Fruit fly (Drosophila melanogaster) whole organism, embryonic: Measurements from ENCODE around the gene Capr.

Experiments used
- Antp ChIP-seq: fragments of 200-800 bp; sonication (Bioruptor generic); optimal IDR thresholded peaks from 3 replicates; lab custom pipeline; 2016; ENCODE audit warnings: missing biosample characterization, missing genetic modification characterization
- BEAF-32 ChIP-seq: fragments of 200-800 bp; sonication (Bioruptor generic); optimal IDR thresholded peaks from 3 replicates; lab custom pipeline; 2017; ENCODE audit warnings: missing biosample characterization, missing genetic modification characterization, mild to moderate bottlenecking, moderate library complexity, missing genetic modification reagents
- CG10267 ChIP-seq: fragments of 200-800 bp; sonication (Bioruptor generic); optimal IDR thresholded peaks from 2 replicates; lab custom pipeline; 2018; ENCODE audit warnings: missing biosample characterization, mild to moderate bottlenecking, missing genetic modification characterization, moderate library complexity
- CG11504 ChIP-seq: fragments of 200-800 bp; sonication (Bioruptor generic); optimal IDR thresholded peaks from 3 replicates; lab custom pipeline; 2019; ENCODE audit warnings: missing biosample characterization, mild to moderate bottlenecking, missing genetic modification characterization, moderate library complexity
- CG12071 ChIP-seq: fragments of 200-800 bp; sonication (Bioruptor generic); optimal IDR thresholded peaks from 3 replicates; lab custom pipeline; 2018; ENCODE audit warnings: missing biosample characterization, mild to moderate bottlenecking, missing genetic modification characterization
- CG1233 ChIP-seq: fragments of 200-800 bp; sonication (Bioruptor generic); optimal IDR thresholded peaks from 4 replicates; lab custom pipeline; 2018; ENCODE audit warnings: missing biosample characterization, mild to moderate bottlenecking, missing genetic modification characterization
- CG13287 ChIP-seq: fragments of 200-800 bp; sonication (Bioruptor generic); IDR thresholded peaks from 2 replicates; pipeline ENCODE4 v1.3.6; 2022; ENCODE audit warnings: missing biosample characterization, missing genetic modification characterization; ENCODE audit not compliant: partially characterized antibody
- CG14710 ChIP-seq: fragments of 200-800 bp; sonication (Bioruptor generic); optimal IDR thresholded peaks from 3 replicates; lab custom pipeline; 2019; ENCODE audit warnings: missing biosample characterization, mild to moderate bottlenecking, missing genetic modification characterization, moderate library complexity
- CG14965 ChIP-seq: fragments of 200-800 bp; sonication (Bioruptor generic); optimal IDR thresholded peaks from 2 replicates; lab custom pipeline; 2016; ENCODE audit warnings: missing biosample characterization, missing genetic modification characterization, borderline replicate concordance
- CG15479 ChIP-seq: fragments of 200-800 bp; sonication (Bioruptor generic); optimal IDR thresholded peaks from 3 replicates; lab custom pipeline; 2019; ENCODE audit warnings: missing biosample characterization, mild to moderate bottlenecking, missing genetic modification characterization, moderate library complexity
- CG17186 ChIP-seq: fragments of 200-800 bp; sonication (Bioruptor generic); optimal IDR thresholded peaks from 3 replicates; lab custom pipeline; 2017; ENCODE audit warnings: missing biosample characterization, missing genetic modification reagents, missing genetic modification characterization
- CG18619 ChIP-seq: fragments of 200-800 bp; sonication (Bioruptor generic); optimal IDR thresholded peaks from 3 replicates; lab custom pipeline; 2017; ENCODE audit warnings: missing biosample characterization, mild to moderate bottlenecking, missing genetic modification characterization
- CG18764 ChIP-seq: fragments of 200-800 bp; sonication (Bioruptor generic); optimal IDR thresholded peaks from 3 replicates; lab custom pipeline; 2016; ENCODE audit warnings: missing biosample characterization, missing genetic modification characterization
- CG2129 ChIP-seq: fragments of 200-800 bp; sonication (Bioruptor generic); IDR thresholded peaks from 2 replicates; pipeline ENCODE4 v1.3.6; 2022; ENCODE audit warnings: missing biosample characterization, missing genetic modification characterization; ENCODE audit not compliant: partially characterized antibody
- CG30403 ChIP-seq: fragments of 200-800 bp; sonication (Bioruptor generic); optimal IDR thresholded peaks from 3 replicates; lab custom pipeline; 2016; ENCODE audit warnings: missing biosample characterization, missing genetic modification characterization
- CG32767 ChIP-seq: fragments of 200-800 bp; sonication (Bioruptor generic); IDR thresholded peaks from 2 replicates; pipeline ENCODE4 v1.3.6; 2022; ENCODE audit warnings: missing biosample characterization, missing genetic modification characterization
- CG4424 ChIP-seq: fragments of 200-800 bp; sonication (Bioruptor generic); optimal IDR thresholded peaks from 3 replicates; lab custom pipeline; 2016; ENCODE audit warnings: missing biosample characterization, missing genetic modification characterization
- CG4707 ChIP-seq: fragments of 200-800 bp; sonication (Bioruptor generic); optimal IDR thresholded peaks from 2 replicates; lab custom pipeline; 2018; ENCODE audit warnings: missing biosample characterization, mild to moderate bottlenecking, missing genetic modification characterization, moderate library complexity
- CG4730 ChIP-seq: fragments of 200-800 bp; sonication (Bioruptor generic); IDR thresholded peaks from 2 replicates; pipeline ENCODE4 v1.3.6; 2022; ENCODE audit warnings: missing biosample characterization, missing genetic modification characterization
- CG6683 ChIP-seq: fragments of 200-800 bp; sonication (Bioruptor generic); optimal IDR thresholded peaks from 2 replicates; lab custom pipeline; 2017; ENCODE audit warnings: missing biosample characterization, mild to moderate bottlenecking, missing genetic modification characterization, missing genetic modification reagents
- CG9437 ChIP-seq: fragments of 200-800 bp; sonication (Bioruptor generic); optimal IDR thresholded peaks from 2 replicates; lab custom pipeline; 2018; ENCODE audit warnings: missing biosample characterization, mild to moderate bottlenecking, missing genetic modification characterization
- CTCF ChIP-seq: fragments of 200-800 bp; sonication (Bioruptor generic); optimal IDR thresholded peaks from 2 replicates; lab custom pipeline; 2017; ENCODE audit warnings: missing biosample characterization, mild to moderate bottlenecking, missing genetic modification characterization, moderate library complexity
- Dbx ChIP-seq: fragments of 200-800 bp; sonication (Bioruptor generic); IDR thresholded peaks from 3 replicates; pipeline ENCODE4 v1.3.6; 2022; ENCODE audit warnings: missing biosample characterization, missing genetic modification characterization
- Mes4 ChIP-seq: fragments of 200-800 bp; sonication (Bioruptor generic); optimal IDR thresholded peaks from 2 replicates; lab custom pipeline; 2016; ENCODE audit warnings: missing biosample characterization, missing genetic modification characterization
- Ptx1 ChIP-seq: fragments of 200-800 bp; sonication (Bioruptor generic); IDR thresholded peaks from 2 replicates; pipeline ENCODE4 v1.3.6; 2022; ENCODE audit warnings: missing biosample characterization, missing genetic modification characterization
- Six4 ChIP-seq: fragments of 200-800 bp; sonication (Bioruptor generic); optimal IDR thresholded peaks from 2 replicates; lab custom pipeline; 2016; ENCODE audit warnings: missing biosample characterization, missing genetic modification characterization
- Usf ChIP-seq: fragments of 200-800 bp; sonication (Bioruptor generic); optimal IDR thresholded peaks from 2 replicates; lab custom pipeline; 2017; ENCODE audit warnings: missing genotype, missing biosample characterization, missing genetic modification characterization
- ato ChIP-seq: fragments of 200-800 bp; sonication (Bioruptor generic); IDR thresholded peaks from 2 replicates; pipeline ENCODE4 v1.3.6; 2022; ENCODE audit warnings: missing biosample characterization, missing genetic modification characterization; ENCODE audit not compliant: partially characterized antibody
- bigmax ChIP-seq: fragments of 200-800 bp; sonication (Bioruptor generic); optimal IDR thresholded peaks from 2 replicates; lab custom pipeline; 2018; ENCODE audit warnings: missing biosample characterization, mild to moderate bottlenecking, missing genetic modification characterization
- bsh ChIP-seq, 2 experiments: fragments of 200-800 bp; sonication (Bioruptor generic); optimal IDR thresholded peaks; 2 replicates each; lab custom pipeline; 2017 to 2018; ENCODE audit warnings: mild to moderate bottlenecking in 2 of 2, missing biosample characterization in 2 of 2, missing genetic modification characterization in 2 of 2, moderate library complexity in 1 of 2
- danr ChIP-seq: fragments of 200-800 bp; sonication (Bioruptor generic); IDR thresholded peaks from 2 replicates; pipeline ENCODE4 v1.3.6; 2022; ENCODE audit warnings: missing biosample characterization, missing genetic modification characterization
- dmrt99B ChIP-seq: fragments of 200-800 bp; sonication (Bioruptor generic); optimal IDR thresholded peaks from 2 replicates; lab custom pipeline; 2018; ENCODE audit warnings: missing biosample characterization, mild to moderate bottlenecking, missing genetic modification characterization, moderate library complexity
- ems ChIP-seq: fragments of 200-800 bp; sonication (Bioruptor generic); optimal IDR thresholded peaks from 3 replicates; lab custom pipeline; 2016; ENCODE audit warnings: missing biosample characterization, missing genetic modification characterization
- ewg ChIP-seq: fragments of 200-800 bp; sonication (Bioruptor generic); optimal IDR thresholded peaks from 3 replicates; lab custom pipeline; 2017; ENCODE audit warnings: mild to moderate bottlenecking, missing biosample characterization, missing genetic modification reagents, missing genetic modification characterization
- fd96Cb ChIP-seq: fragments of 200-800 bp; sonication (Bioruptor generic); optimal IDR thresholded peaks from 2 replicates; lab custom pipeline; 2018; ENCODE audit warnings: missing biosample characterization, mild to moderate bottlenecking, missing genetic modification characterization, moderate library complexity
- gt ChIP-seq: fragments of 200-800 bp; sonication (Bioruptor generic); IDR thresholded peaks from 2 replicates; pipeline ENCODE4 v1.3.6; 2022; ENCODE audit warnings: missing biosample characterization, missing genetic modification characterization
- ham ChIP-seq: fragments of 200-800 bp; sonication (Bioruptor generic); IDR thresholded peaks from 2 replicates; pipeline ENCODE4 v1.3.6; 2022; ENCODE audit warnings: missing biosample characterization, missing genetic modification characterization
- kay ChIP-seq: fragments of 200-800 bp; sonication (Bioruptor generic); optimal IDR thresholded peaks from 2 replicates; lab custom pipeline; 2016; ENCODE audit warnings: missing biosample characterization, missing genetic modification characterization
- lov ChIP-seq, 2 experiments: fragments of 200-800 bp in 1 of 2; fragments of >200 bp in 1 of 2; sonication (Bioruptor generic) in 1 of 2; IDR thresholded peaks in 1 of 2; optimal IDR thresholded peaks in 1 of 2; 2 replicates in 1 of 2; 3 replicates in 1 of 2; pipeline versions ENCODE4 v1.3.6 to Lab custom; 2017 to 2022; ENCODE audit warnings: missing biosample characterization in 1 of 2, missing genetic modification characterization in 1 of 2
- luna ChIP-seq: fragments of 200-800 bp; sonication (Bioruptor generic); optimal IDR thresholded peaks from 2 replicates; lab custom pipeline; 2016; ENCODE audit warnings: missing biosample characterization, missing genetic modification characterization
- maf-S ChIP-seq: fragments of 200-800 bp; sonication (Bioruptor generic); optimal IDR thresholded peaks from 2 replicates; lab custom pipeline; 2016; ENCODE audit warnings: missing biosample characterization, missing genetic modification characterization
- oc ChIP-seq: fragments of 200-800 bp; sonication (Bioruptor generic); optimal IDR thresholded peaks from 2 replicates; lab custom pipeline; 2018; ENCODE audit warnings: missing biosample characterization, mild to moderate bottlenecking, missing genetic modification characterization, moderate library complexity
- onecut ChIP-seq: fragments of 200-800 bp; sonication (Bioruptor generic); IDR thresholded peaks from 2 replicates; pipeline ENCODE4 v1.3.6; 2022; ENCODE audit warnings: missing biosample characterization, missing genetic modification characterization
- pfk ChIP-seq: fragments of 200-800 bp; sonication (Bioruptor generic); optimal IDR thresholded peaks from 2 replicates; lab custom pipeline; 2018; ENCODE audit warnings: missing biosample characterization, mild to moderate bottlenecking, missing genetic modification characterization, moderate library complexity
- repo ChIP-seq: fragments of 200-800 bp; sonication (Bioruptor generic); optimal IDR thresholded peaks from 2 replicates; lab custom pipeline; 2016; ENCODE audit warnings: missing biosample characterization, missing genetic modification characterization
- ro ChIP-seq: fragments of 200-800 bp; sonication (Bioruptor generic); IDR thresholded peaks from 2 replicates; pipeline ENCODE4 v1.3.6; 2022; ENCODE audit warnings: missing biosample characterization, missing genetic modification characterization
- schlank ChIP-seq: fragments of 200-800 bp; sonication (Bioruptor generic); optimal IDR thresholded peaks from 2 replicates; lab custom pipeline; 2018; ENCODE audit warnings: missing biosample characterization, mild to moderate bottlenecking, missing genetic modification characterization
- sima ChIP-seq: fragments of 200-800 bp; sonication (Bioruptor generic); optimal IDR thresholded peaks from 2 replicates; lab custom pipeline; 2016; ENCODE audit warnings: missing biosample characterization, missing genetic modification characterization
- stwl ChIP-seq: fragments of 200-800 bp; sonication (Bioruptor generic); optimal IDR thresholded peaks from 3 replicates; lab custom pipeline; 2018; ENCODE audit warnings: missing biosample characterization, mild to moderate bottlenecking, missing genetic modification characterization, moderate library complexity
- ttk ChIP-seq: fragments of 200-800 bp; sonication (Bioruptor generic); IDR thresholded peaks from 2 replicates; pipeline ENCODE4 v2.1.2; 2022; ENCODE audit warnings: missing biosample characterization, missing genetic modification characterization

Gene Capr

dm6 chr3L:18675363-18675866 lies 2.3 kb upstream of the Capr start, which contains the start of the genes GNBP2 and GNBP1 (continued):
- TF ChIP-seq bigmax (GFP tag; lab: Kevin White, UChicago) (no peak), ham (no peak), CG13287 (GFP tag; lab: Robert Waterston, UW) (no peak), ewg (GFP tag; lab: Kevin White, UChicago) (peak; percentile 11), ttk (GFP tag; lab: Robert Waterston, UW) (peak; percentile 46; the same call in 1 of the 2 replicates), CG9437 (GFP tag; lab: Kevin White, UChicago) (peak; percentile 39), gt (GFP tag; lab: Robert Waterston, UW) (no peak), CG4730 (GFP tag; lab: Robert Waterston, UW) (peak; percentile 39), CG18764 (GFP tag; lab: Kevin White, UChicago) (no peak), CG32767 (GFP tag; lab: Robert Waterston, UW) (no peak), CG6683 (GFP tag; lab: Kevin White, UChicago) (peak; percentile 27), Usf (GFP tag; lab: Kevin White, UChicago) (no peak), CG14710 (tag; lab: Kevin White, UChicago) (peak; percentile 13), dmrt99B (tag; lab: Kevin White, UChicago) (peak; percentile 78), ato (no peak), Six4 (GFP tag; lab: Kevin White, UChicago) (no peak), ems (GFP tag; lab: Kevin White, UChicago) (no peak), CG10267 (tag; lab: Kevin White, UChicago) (peak; percentile 50), Dbx (GFP tag; lab: Robert Waterston, UW) (no peak), schlank (tag; lab: Kevin White, UChicago) (no peak), CG11504 (tag; lab: Kevin White, UChicago) (peak; percentile 81), BEAF-32 (no peak), Ptx1 (GFP tag; lab: Robert Waterston, UW) (peak; percentile 80), oc (tag; lab: Kevin White, UChicago) (no peak), CG18619 (GFP tag; lab: Kevin White, UChicago) (no peak), repo (no peak), CG14965 (GFP tag; lab: Kevin White, UChicago) (no peak), onecut (no peak), danr (GFP tag; lab: Robert Waterston, UW) (peak; percentile 58; the same call in 1 of the 2 replicates), sima (GFP tag; lab: Kevin White, UChicago) (no peak), CG17186 (GFP tag; lab: Kevin White, UChicago) (no peak), fd96Cb (tag; lab: Kevin White, UChicago) (peak; percentile 56), Antp (GFP tag; lab: Kevin White, UChicago) (no peak), CG15479 (GFP tag; lab: Kevin White, UChicago) (no peak), Mes4 (GFP tag; lab: Kevin White, UChicago) (no peak), pfk (no peak), CG1233 (GFP tag; lab: Kevin White, UChicago) (peak; percentile 16), CG4707 (GFP tag; lab: Kevin White, UChicago) (no peak), kay (GFP tag; lab: Kevin White, UChicago) (no peak), stwl (tag; lab: Kevin White, UChicago) (no peak), bsh (GFP tag; optimal IDR thresholded peaks at IDR 0.05; lab: Kevin White, UChicago) (peak in 1 of 2 experiments; percentile 66), luna (GFP tag; lab: Kevin White, UChicago) (no peak), CTCF (GFP tag; lab: Kevin White, UChicago) (no peak), CG12071 (no peak), CG2129 (GFP tag; lab: Robert Waterston, UW) (no peak), lov (optimal IDR thresholded peaks at IDR 0.05; lab: Kevin White, UChicago) (no peak), lov (GFP tag; IDR thresholded peaks at IDR 0.05; lab: Robert Waterston, UW) (no peak), maf-S (GFP tag; lab: Kevin White, UChicago) (no peak), CG30403 (peak; percentile 51), CG4424 (peak; percentile 39), ro (GFP tag; lab: Robert Waterston, UW) (no peak)
